Worm (Caenorhabditis elegans): ENCODE data around the gene R10H1.1.

DNA sequence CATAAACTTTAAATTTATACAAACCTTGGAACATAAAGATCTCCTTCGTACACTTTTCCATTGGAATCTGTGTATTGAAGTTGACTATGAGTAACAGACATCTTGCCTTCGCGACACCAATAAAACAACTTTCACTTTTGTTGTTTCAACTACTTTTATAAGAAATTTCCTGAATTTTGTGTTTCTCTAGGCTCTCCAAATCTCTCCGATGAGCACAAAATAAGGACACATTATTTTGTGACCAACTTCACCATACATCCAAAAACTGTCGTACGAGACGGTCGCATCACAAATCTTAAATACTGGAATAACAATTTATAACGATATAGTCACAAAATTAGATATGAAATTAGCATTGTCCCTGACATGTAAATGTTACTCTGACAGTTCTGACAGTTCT, 35.5 kb upstream of the R10H1.1 start, which contains the start of gene D1022.5:
- TF ChIP-seq ceh-34 (tag; optimal IDR thresholded peaks at IDR 0.05) = no peak
- no peak for TF ChIP-seq odd-2 (tag; optimal IDR thresholded peaks at IDR 0.05)
- no peak for TF ChIP-seq madf-2 (tag; optimal IDR thresholded peaks at IDR 0.05)
- no peak for TF ChIP-seq ceh-45 (GFP tag; IDR thresholded peaks at IDR 0.05)
- TF ChIP-seq nhr-11 (tag; optimal IDR thresholded peaks at IDR 0.05) = no peak
- no peak for TF ChIP-seq lin-11 (tag; optimal IDR thresholded peaks at IDR 0.05)
- TF ChIP-seq lim-6 (tag; optimal IDR thresholded peaks at IDR 0.05) = no peak
- no peak for TF ChIP-seq ztf-16 (tag; optimal IDR thresholded peaks at IDR 0.05)
- no peak for TF ChIP-seq C38D4.7 (GFP tag; optimal IDR thresholded peaks at IDR 0.05)
- no peak for TF ChIP-seq F13H6.1 (tag; optimal IDR thresholded peaks at IDR 0.05)
- TF ChIP-seq hlh-30 (tag; optimal IDR thresholded peaks at IDR 0.05; ENCODE audit: insufficient read depth) = no peak
- no peak for TF ChIP-seq ceh-31 (tag; optimal IDR thresholded peaks at IDR 0.05)
- TF ChIP-seq zip-5 (tag; optimal IDR thresholded peaks at IDR 0.05) = no peak

Measured in whole organism, late embryonic.